Fruit fly (Drosophila melanogaster): ENCODE results near the gene CG4199.
A peak's percentile ranks its signal among the peaks of the same experiment; 100 is the strongest.

Gene CG4199

dm6 chrX:2073325-2073724 lies at the start of gene CG4199 (continued):
- peak; percentile 13 for TF ChIP-seq CG13624 (GFP tag; optimal IDR thresholded peaks at IDR 0.05)
- TF ChIP-seq ken (GFP tag; IDR thresholded peaks at IDR 0.05): no peak
- TF ChIP-seq CG12744 (GFP tag; optimal IDR thresholded peaks at IDR 0.05): no peak
- TF ChIP-seq lov (optimal IDR thresholded peaks at IDR 0.05): no peak
- 0 out of 3 replicates have a peak, but pooled peaks have one; percentile 12 for TF ChIP-seq lov (GFP tag; IDR thresholded peaks at IDR 0.05)
- TF ChIP-seq ato (GFP tag; IDR thresholded peaks at IDR 0.05; ENCODE audit: partially characterized antibody): no peak
- TF ChIP-seq HmgD (GFP tag; optimal IDR thresholded peaks at IDR 0.05): peak; percentile 27
- TF ChIP-seq CG9727 (GFP tag; optimal IDR thresholded peaks at IDR 0.05): peak; percentile 16
- no peak for TF ChIP-seq CG2889 (GFP tag; IDR thresholded peaks at IDR 0.05)
- TF ChIP-seq CG17361 (GFP tag; IDR thresholded peaks at IDR 0.05): no peak
- TF ChIP-seq da (GFP tag; optimal IDR thresholded peaks at IDR 0.05): peak; percentile 20
- TF ChIP-seq amos (GFP tag; IDR thresholded peaks at IDR 0.05; ENCODE audit: partially characterized antibody): peak; percentile 37; the same call in 1 of the 2 replicates
- 0 out of 2 replicates have a peak, but pooled peaks have one; percentile 13 for TF ChIP-seq CG32532 (GFP tag; IDR thresholded peaks at IDR 0.05)
- TF ChIP-seq croc (GFP tag; conservative IDR thresholded peaks at IDR 0.05): no peak
- TF ChIP-seq MBD-R2 (GFP tag; IDR thresholded peaks at IDR 0.05): peak; percentile 95
- no peak for TF ChIP-seq crol (GFP tag; IDR thresholded peaks at IDR 0.05)

dm6 chrX:2121716-2122601 lies 48.7 kb upstream of the CG4199 start:
- peak; percentile 50 for TF ChIP-seq CG4424 (GFP tag; optimal IDR thresholded peaks at IDR 0.05)
- TF ChIP-seq CG4730 (GFP tag; IDR thresholded peaks at IDR 0.05): 0 out of 2 replicates have a peak, but pooled peaks have one; percentile 8
- TF ChIP-seq CG6175 (GFP tag; IDR thresholded peaks at IDR 0.05): no peak
- TF ChIP-seq CG16779 (GFP tag; IDR thresholded peaks at IDR 0.05): no peak
- peak in 1 of 2 experiments; percentile 20 for TF ChIP-seq Pdp1 (GFP tag; optimal IDR thresholded peaks at IDR 0.05)
- no peak for TF ChIP-seq gsb (GFP tag; IDR thresholded peaks at IDR 0.05)
- TF ChIP-seq sens (GFP tag): peak; percentile 93
- peak; percentile 24; the same call in 1 of the 2 replicates for TF ChIP-seq slbo (GFP tag; IDR thresholded peaks at IDR 0.05)
- peak; percentile 10 for TF ChIP-seq Mes4 (GFP tag; optimal IDR thresholded peaks at IDR 0.05)
- TF ChIP-seq CG18262 (tag; optimal IDR thresholded peaks at IDR 0.05): peak; percentile 67
- TF ChIP-seq CG4360 (GFP tag; IDR thresholded peaks at IDR 0.05): peak; percentile 64
- no peak for TF ChIP-seq CG12155 (GFP tag; optimal IDR thresholded peaks at IDR 0.05)
- TF ChIP-seq CG2875 (GFP tag; optimal IDR thresholded peaks at IDR 0.05): peak; percentile 15
- TF ChIP-seq CG10209 (GFP tag; optimal IDR thresholded peaks at IDR 0.05): peak; percentile 31
- TF ChIP-seq CG1603 (tag; optimal IDR thresholded peaks at IDR 0.05): peak; percentile 70
- TF ChIP-seq az2 (GFP tag; optimal IDR thresholded peaks at IDR 0.05): peak; percentile 22
- TF ChIP-seq CG6689 (GFP tag; IDR thresholded peaks at IDR 0.05): peak; percentile 54
- TF ChIP-seq shn (GFP tag; optimal IDR thresholded peaks at IDR 0.05): peak; percentile 49
- TF ChIP-seq CG7928 (GFP tag; optimal IDR thresholded peaks at IDR 0.05): no peak
- TF ChIP-seq H2.0 (GFP tag; IDR thresholded peaks at IDR 0.05): peak; percentile 42; the same call in 1 of the 2 replicates
- TF ChIP-seq kni (GFP tag; optimal IDR thresholded peaks at IDR 0.05): no peak
- peak; percentile 47; the same call in 1 of the 2 replicates for TF ChIP-seq sisA (GFP tag; IDR thresholded peaks at IDR 0.05)
- peak; percentile 37 for TF ChIP-seq psq (GFP tag; optimal IDR thresholded peaks at IDR 0.05)
- TF ChIP-seq phol (tag; optimal IDR thresholded peaks at IDR 0.05): peak; percentile 58
- no peak for TF ChIP-seq CG32767 (GFP tag; IDR thresholded peaks at IDR 0.05)
- TF ChIP-seq lilli (GFP tag; optimal IDR thresholded peaks at IDR 0.05): peak; percentile 33
- TF ChIP-seq Abd-B (GFP tag; optimal IDR thresholded peaks at IDR 0.05): no peak
- TF ChIP-seq Bdp1 (GFP tag; optimal IDR thresholded peaks at IDR 0.05): no peak
- no peak for TF ChIP-seq CG30020 (tag; optimal IDR thresholded peaks at IDR 0.05)
- no peak for TF ChIP-seq pzg (GFP tag; optimal IDR thresholded peaks at IDR 0.05)
- peak; percentile 49 for TF ChIP-seq CG12391 (tag; optimal IDR thresholded peaks at IDR 0.05)
- TF ChIP-seq Gsc (GFP tag; IDR thresholded peaks at IDR 0.05): 0 out of 2 replicates have a peak, but pooled peaks have one; percentile 13
- TF ChIP-seq Meics (GFP tag; optimal IDR thresholded peaks at IDR 0.05): peak; percentile 12

All from whole organism, embryonic.